Fruit fly (Drosophila melanogaster): ENCODE results near the gene Saysd1.

DNA sequence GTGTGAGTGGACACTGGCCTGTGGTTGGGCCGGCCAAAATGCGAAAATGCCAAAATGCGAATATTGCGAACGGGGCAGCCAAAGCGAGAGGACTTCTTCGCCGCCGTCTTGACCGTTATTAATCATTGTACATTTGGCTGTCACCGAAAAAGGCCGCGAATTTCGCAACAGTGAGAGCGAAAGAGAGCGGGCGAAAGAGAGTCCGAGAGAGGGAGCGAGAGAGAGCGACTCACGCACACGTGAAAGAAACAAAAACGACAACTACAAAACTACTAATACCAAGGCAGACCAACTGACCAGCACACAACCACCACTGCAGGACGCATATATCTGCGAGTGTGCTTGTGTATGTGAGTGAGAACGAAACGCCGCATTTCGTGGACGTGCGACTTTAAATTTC is 30.4 kb downstream of the Saysd1 start:
- TF ChIP-seq cnc (optimal IDR thresholded peaks at IDR 0.05) (no peak), CG7045 (GFP tag; optimal IDR thresholded peaks at IDR 0.05) (no peak), toe (GFP tag; optimal IDR thresholded peaks at IDR 0.05) (no peak), Hr96 (GFP tag; optimal IDR thresholded peaks at IDR 0.05) (no peak)
